Fruit fly (Drosophila melanogaster) whole organism: ENCODE results near the gene Osi11.

Experiments used
- EcR ChIP-seq, 2 experiments: fragments of >200 bp; optimal IDR thresholded peaks; 2 replicates each; lab custom pipeline; 2017; ENCODE audit warnings: missing biosample characterization in 2 of 2, missing genetic modification characterization in 2 of 2, missing genetic modification reagents in 2 of 2
- pan ChIP-seq: fragments of >200 bp; optimal IDR thresholded peaks from 2 replicates; lab custom pipeline; 2017
- usp ChIP-seq: fragments of >200 bp; optimal IDR thresholded peaks from 2 replicates; lab custom pipeline; 2017; ENCODE audit warnings: missing biosample characterization, missing genetic modification characterization, mixed read lengths

dm6 chr3R:6265890-6266289, 2.7 kb downstream of the Osi11 start, which contains the start of gene Osi10b:
- TF ChIP-seq usp (GFP tag; lab: Kevin White, UChicago) (no peak), EcR (GFP tag; optimal IDR thresholded peaks at IDR 0.05; lab: Kevin White, UChicago) (no peak), pan (no peak)
